Worm (Caenorhabditis elegans): ENCODE data around the gene srpa-72.

The srpa-72 gene

DNA sequence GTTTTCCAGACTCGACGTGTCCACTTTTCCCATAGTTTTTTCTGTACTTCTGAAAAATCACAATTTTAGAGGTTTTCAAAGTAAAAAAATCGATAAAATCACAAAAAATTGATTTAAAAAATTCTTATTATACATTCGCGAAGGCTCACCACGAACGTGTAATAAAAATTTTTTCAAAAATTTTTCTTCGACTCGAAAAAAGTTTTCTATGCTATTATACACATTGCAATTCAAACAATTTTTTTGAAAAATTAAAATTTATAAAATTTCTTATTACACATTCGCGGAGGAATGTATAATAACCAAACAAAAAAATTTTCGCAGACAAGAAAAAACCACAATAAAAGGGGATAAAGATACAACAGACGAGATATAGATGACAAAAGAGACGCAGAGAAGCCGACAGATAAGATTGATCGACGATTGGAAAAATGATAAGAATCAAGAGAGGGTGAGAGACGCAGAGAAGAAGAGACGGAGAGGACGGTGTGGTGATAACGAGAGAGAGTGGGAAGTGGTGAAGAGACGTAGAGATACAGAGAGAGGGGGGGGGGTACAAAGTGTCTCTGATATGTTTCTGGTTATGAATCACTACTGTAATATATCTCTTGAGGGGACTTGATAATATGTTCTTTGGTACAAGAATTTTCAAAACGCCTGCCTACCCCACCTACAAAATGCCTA lies 13.4 kb downstream of the srpa-72 start, which contains the start of gene nhr-119 (continued):
- TF ChIP-seq aly-2 (tag; optimal IDR thresholded peaks at IDR 0.05) (no peak), nhr-6 (tag; optimal IDR thresholded peaks at IDR 0.05) (peak; percentile 44), fkh-10 (GFP tag; optimal IDR thresholded peaks at IDR 0.05) (no peak), spr-1 (tag; optimal IDR thresholded peaks at IDR 0.05) (peak; percentile 56), fos-1 (tag; optimal IDR thresholded peaks at IDR 0.05) (peak; percentile 38), mep-1 (tag; optimal IDR thresholded peaks at IDR 0.05) (peak; percentile 59), dpl-1 (GFP tag; optimal IDR thresholded peaks at IDR 0.05) (peak; percentile 26), lin-1 (GFP tag; IDR thresholded peaks at IDR 0.05) (peak; percentile 74), dmd-8 (GFP tag; IDR thresholded peaks at IDR 0.05) (no peak), duxl-1 (tag; optimal IDR thresholded peaks at IDR 0.05; ENCODE audit: poor library complexity) (peak; percentile 47), tra-1 (GFP tag; IDR thresholded peaks at IDR 0.05) (peak; percentile 83), jun-1 (tag; optimal IDR thresholded peaks at IDR 0.05) (peak; percentile 22), hlh-30 (tag; optimal IDR thresholded peaks at IDR 0.05; ENCODE audit: insufficient read depth) (peak; percentile 73), lin-38 (GFP tag; IDR thresholded peaks at IDR 0.05) (peak; percentile 35; the same call in 1 of the 2 replicates), nhr-48 (tag; optimal IDR thresholded peaks at IDR 0.05) (peak; percentile 93), hlh-11 (tag; optimal IDR thresholded peaks at IDR 0.05) (peak; percentile 93), mxl-3 (GFP tag; optimal IDR thresholded peaks at IDR 0.05) (peak; percentile 89), lim-7 (GFP tag; IDR thresholded peaks at IDR 0.05) (no peak), cey-2 (tag; optimal IDR thresholded peaks at IDR 0.05; ENCODE audit: borderline replicate concordance, insufficient read depth) (peak; percentile 51), mes-2 (tag; optimal IDR thresholded peaks at IDR 0.05; ENCODE audit: poor library complexity, severe bottlenecking) (peak; percentile 68), lsy-2 (tag; optimal IDR thresholded peaks at IDR 0.05) (peak in 1 of 2 experiments; percentile 76), lin-15B (tag; optimal IDR thresholded peaks at IDR 0.05) (no peak)

DNA sequence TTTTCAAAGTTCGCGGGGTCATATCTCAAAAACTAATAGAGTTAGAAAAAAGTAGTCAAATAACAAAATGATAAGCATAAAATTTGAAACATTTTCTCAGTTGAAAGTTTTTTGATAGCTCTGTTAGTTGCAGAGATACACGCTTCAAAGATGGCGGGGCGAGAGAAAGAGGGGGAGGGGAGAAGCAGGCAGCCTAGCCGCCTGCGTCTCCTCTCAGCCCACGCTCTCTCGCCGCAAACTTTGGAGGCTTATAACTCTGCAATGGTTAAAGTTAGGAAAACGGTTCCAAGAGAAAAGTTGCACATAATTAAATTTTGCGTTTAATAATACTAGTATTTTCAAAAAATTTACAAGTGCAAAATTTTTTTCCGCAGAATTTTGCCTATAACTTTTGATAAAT lies 14.5 kb downstream of the srpa-72 start:
- TF ChIP-seq set-16 (GFP tag; IDR thresholded peaks at IDR 0.05) (peak; percentile 54), lin-38 (GFP tag; IDR thresholded peaks at IDR 0.05) (no peak), unc-62 (GFP tag; optimal IDR thresholded peaks at IDR 0.05 in 1 of 2) (peak in 1 of 2 experiments; percentile 55), unc-62 (tag; optimal IDR thresholded peaks at IDR 0.05) (no peak), mdl-1 (tag; optimal IDR thresholded peaks at IDR 0.05) (no peak), lin-1 (GFP tag; IDR thresholded peaks at IDR 0.05) (no peak), zag-1 (tag; optimal IDR thresholded peaks at IDR 0.05) (no peak), mxl-2 (GFP tag; conservative IDR thresholded peaks at IDR 0.05) (no peak), F37D6.2 (tag; optimal IDR thresholded peaks at IDR 0.05) (no peak), F44E2.7 (GFP tag; IDR thresholded peaks at IDR 0.05) (no peak), nhr-41 (GFP tag; IDR thresholded peaks at IDR 0.05) (no peak), sdz-12 (GFP tag; optimal IDR thresholded peaks at IDR 0.05) (no peak), nhr-111 (GFP tag; optimal IDR thresholded peaks at IDR 0.05) (no peak), F26F4.8 (GFP tag; conservative IDR thresholded peaks at IDR 0.05) (no peak)

DNA sequence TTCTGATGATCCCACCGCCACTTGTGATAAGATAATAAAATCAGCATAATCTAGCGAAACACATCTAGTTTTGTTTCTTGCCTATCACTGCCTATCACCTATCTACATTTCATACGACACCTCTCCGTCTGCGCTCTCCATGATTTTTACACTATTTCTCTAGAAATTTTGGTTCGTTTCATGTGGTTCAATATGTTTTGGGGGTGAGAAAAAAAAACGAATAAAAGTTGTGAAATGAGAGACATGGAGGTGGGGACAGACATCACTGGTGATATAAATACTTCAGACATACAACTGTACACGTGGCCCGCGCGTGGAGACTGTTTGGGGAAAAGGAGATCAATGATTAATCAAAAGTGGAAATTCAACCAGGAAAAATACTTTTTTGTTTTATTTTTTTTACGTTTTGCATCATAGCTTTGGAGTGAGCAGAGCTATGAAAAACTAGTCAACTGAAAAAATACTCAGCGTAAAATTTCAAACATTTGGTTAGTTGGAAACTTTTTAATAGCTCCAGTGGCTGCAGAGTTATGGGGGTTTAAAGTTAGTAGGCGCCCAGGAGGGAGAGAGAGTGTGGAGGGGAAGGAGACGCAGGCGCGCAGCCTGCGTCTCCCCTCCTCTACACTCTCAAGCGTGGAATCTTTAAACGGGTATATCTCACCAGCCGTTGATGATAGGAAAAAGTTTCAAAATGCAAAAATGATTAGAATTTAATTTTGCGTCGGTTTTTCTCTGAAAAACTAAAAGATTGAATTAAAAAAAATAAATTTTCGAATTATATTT lies 15.7 kb downstream of the srpa-72 start:
- no peak for TF ChIP-seq zip-2 (tag; optimal IDR thresholded peaks at IDR 0.05)
- TF ChIP-seq ceh-82 (tag; optimal IDR thresholded peaks at IDR 0.05): no peak
- TF ChIP-seq Y5F2A.4 (GFP tag; optimal IDR thresholded peaks at IDR 0.05): no peak
- peak; percentile 64 for TF ChIP-seq hlh-30 (tag; optimal IDR thresholded peaks at IDR 0.05; ENCODE audit: insufficient read depth)
- TF ChIP-seq pha-4 (GFP tag; IDR thresholded peaks at IDR 0.05): 0 out of 2 replicates have a peak, but pooled peaks have one; percentile 7
- TF ChIP-seq pha-4 (tag; optimal IDR thresholded peaks at IDR 0.05): no peak
- no peak for TF ChIP-seq sdz-12 (GFP tag; optimal IDR thresholded peaks at IDR 0.05)
- TF ChIP-seq snpc-1.2 (GFP tag; IDR thresholded peaks at IDR 0.05): no peak
- TF ChIP-seq vab-7 (GFP tag; IDR thresholded peaks at IDR 0.05): no peak
- no peak for TF ChIP-seq F37D6.2 (tag; optimal IDR thresholded peaks at IDR 0.05)
- peak; percentile 68 for TF ChIP-seq dmd-6 (GFP tag; IDR thresholded peaks at IDR 0.05)
- TF ChIP-seq hlh-11 (tag; optimal IDR thresholded peaks at IDR 0.05): peak; percentile 69
- peak; percentile 66; the same call in 1 of the 2 replicates for TF ChIP-seq mxl-2 (GFP tag; conservative IDR thresholded peaks at IDR 0.05)
- TF ChIP-seq zfp-2 (tag; optimal IDR thresholded peaks at IDR 0.05): no peak
- TF ChIP-seq dve-1 (tag; optimal IDR thresholded peaks at IDR 0.05; ENCODE audit: insufficient read depth): peak; percentile 64
- TF ChIP-seq egl-43 (GFP tag; IDR thresholded peaks at IDR 0.05): no peak
- no peak for TF ChIP-seq F49E8.2 (tag; optimal IDR thresholded peaks at IDR 0.05; ENCODE audit: borderline replicate concordance)
